Fruit fly (Drosophila melanogaster): ENCODE results near the gene CG1236.
A peak's percentile ranks its signal among the peaks of the same experiment; 100 is the strongest.

CG1236 gene

DNA sequence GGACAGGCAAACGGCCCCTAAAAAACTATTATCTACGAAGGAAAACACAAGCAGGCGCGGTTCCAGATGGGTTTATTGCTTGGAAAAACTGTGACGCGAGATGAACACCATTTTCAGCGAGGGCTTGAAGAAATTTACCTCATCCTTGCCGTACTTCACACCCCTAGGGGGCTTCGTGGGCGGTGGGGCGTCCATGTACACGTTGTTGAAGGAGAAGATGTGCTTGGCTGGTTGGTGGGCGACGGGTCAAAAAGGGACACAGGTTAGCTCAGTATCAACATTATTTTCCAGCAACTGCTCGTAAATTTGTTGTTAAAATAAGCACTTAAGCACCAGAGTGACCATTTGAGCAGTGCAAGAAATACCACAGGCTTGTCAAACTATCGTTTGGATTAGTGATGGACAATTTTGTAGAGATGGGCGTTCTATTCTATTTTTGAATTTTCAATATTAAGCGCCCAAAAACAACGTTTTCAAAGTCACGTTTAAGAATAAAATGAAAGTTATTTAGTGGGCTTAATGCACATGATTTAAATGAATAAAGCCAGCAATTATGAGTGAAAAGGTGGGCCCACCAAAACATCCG, 22.2 kb downstream of the CG1236 start, which contains the start of gene Sec8 (continued):
- TF ChIP-seq CG9932 (GFP tag; IDR thresholded peaks at IDR 0.05) (peak; percentile 74), zfh2 (GFP tag; optimal IDR thresholded peaks at IDR 0.05) (peak; percentile 68), CG6689 (GFP tag; IDR thresholded peaks at IDR 0.05) (no peak), CG4707 (GFP tag; optimal IDR thresholded peaks at IDR 0.05) (no peak), pnt (GFP tag; optimal IDR thresholded peaks at IDR 0.05) (peak; percentile 21), CG2202 (tag; optimal IDR thresholded peaks at IDR 0.05) (no peak), ro (GFP tag; IDR thresholded peaks at IDR 0.05) (no peak), CG30431 (GFP tag; optimal IDR thresholded peaks at IDR 0.05) (no peak), psq (GFP tag; optimal IDR thresholded peaks at IDR 0.05) (no peak), Elba2 (GFP tag; optimal IDR thresholded peaks at IDR 0.05) (no peak), Dip3 (GFP tag; optimal IDR thresholded peaks at IDR 0.05) (no peak), cwo (GFP tag; optimal IDR thresholded peaks at IDR 0.05) (no peak), CG3726 (GFP tag; IDR thresholded peaks at IDR 0.05) (no peak), CG9609 (GFP tag; optimal IDR thresholded peaks at IDR 0.05) (peak; percentile 24), gce (GFP tag; IDR thresholded peaks at IDR 0.05) (no peak), rib (GFP tag; IDR thresholded peaks at IDR 0.05) (no peak), HmgD (GFP tag; optimal IDR thresholded peaks at IDR 0.05) (peak; percentile 44), shn (GFP tag; optimal IDR thresholded peaks at IDR 0.05) (peak; percentile 27), sug (tag; optimal IDR thresholded peaks at IDR 0.05) (no peak), CG3847 (GFP tag; IDR thresholded peaks at IDR 0.05) (peak; percentile 50; the same call in 1 of the 2 replicates), CG8478 (optimal IDR thresholded peaks at IDR 0.05) (no peak), otp (GFP tag; IDR thresholded peaks at IDR 0.05) (no peak), sim (GFP tag; IDR thresholded peaks at IDR 0.05) (no peak), ash1 (GFP tag; optimal IDR thresholded peaks at IDR 0.05) (no peak), Atf6 (GFP tag; IDR thresholded peaks at IDR 0.05) (no peak), nerfin-2 (GFP tag; IDR thresholded peaks at IDR 0.05; ENCODE audit: partially characterized antibody) (peak; percentile 74), Hsf (GFP tag; optimal IDR thresholded peaks at IDR 0.05) (peak; percentile 53), CG13894 (tag; optimal IDR thresholded peaks at IDR 0.05) (no peak), ab (GFP tag; optimal IDR thresholded peaks at IDR 0.05) (no peak), NC2α (GFP tag; optimal IDR thresholded peaks at IDR 0.05) (no peak), Usf (GFP tag; optimal IDR thresholded peaks at IDR 0.05) (no peak), grn (GFP tag; optimal IDR thresholded peaks at IDR 0.05) (no peak), Xbp1 (GFP tag; optimal IDR thresholded peaks at IDR 0.05) (peak; percentile 56), Spps (tag; optimal IDR thresholded peaks at IDR 0.05) (no peak), Nf-YC (tag; optimal IDR thresholded peaks at IDR 0.05) (peak; percentile 19), HLHmδ (GFP tag; optimal IDR thresholded peaks at IDR 0.05) (no peak), inv (GFP tag; IDR thresholded peaks at IDR 0.05; ENCODE audit: partially characterized antibody) (peak; percentile 82), CG8359 (GFP tag; optimal IDR thresholded peaks at IDR 0.05; ENCODE audit: borderline replicate concordance) (no peak), CG1024 (GFP tag; IDR thresholded peaks at IDR 0.05) (no peak), CG10209 (GFP tag; optimal IDR thresholded peaks at IDR 0.05) (no peak), kay (GFP tag; optimal IDR thresholded peaks at IDR 0.05) (peak; percentile 1), CG7786 (GFP tag; optimal IDR thresholded peaks at IDR 0.05) (peak; percentile 41), slp2 (GFP tag; optimal IDR thresholded peaks at IDR 0.05) (no peak), CG17912 (GFP tag; optimal IDR thresholded peaks at IDR 0.05) (no peak), ci (GFP tag; IDR thresholded peaks at IDR 0.05) (peak; percentile 53; the same call in 2 of the 3 replicates), tx (GFP tag; optimal IDR thresholded peaks at IDR 0.05) (peak; percentile 40), Bteb2 (GFP tag; optimal IDR thresholded peaks at IDR 0.05) (peak; percentile 40), Sin3A (optimal IDR thresholded peaks at IDR 0.05) (peak; percentile 56), bowl (GFP tag; IDR thresholded peaks at IDR 0.05) (no peak), CG3407 (GFP tag; optimal IDR thresholded peaks at IDR 0.05) (no peak), btn (GFP tag; optimal IDR thresholded peaks at IDR 0.05) (no peak), corto (GFP tag; optimal IDR thresholded peaks at IDR 0.05) (no peak), Lpt (GFP tag; optimal IDR thresholded peaks at IDR 0.05) (no peak)

All from whole organism, embryonic.